Fruit fly (Drosophila melanogaster) whole organism, embryonic: ENCODE data around the gene fig.

Experiments used
- Aef1 ChIP-seq: fragments of 200-800 bp; sonication (Bioruptor generic); IDR thresholded peaks from 3 replicates; pipeline ENCODE4 v1.3.6; 2022; ENCODE audit warnings: missing biosample characterization, missing genetic modification characterization
- Atf3 ChIP-seq: fragments of 200-800 bp; sonication (Bioruptor generic); optimal IDR thresholded peaks from 3 replicates; lab custom pipeline; 2016; ENCODE audit warnings: missing biosample characterization, missing genetic modification characterization
- B-H2 ChIP-seq: fragments of 200-800 bp; sonication (Bioruptor generic); optimal IDR thresholded peaks from 2 replicates; lab custom pipeline; 2018; ENCODE audit warnings: missing biosample characterization, mild to moderate bottlenecking, missing genetic modification characterization
- CG1024 ChIP-seq: fragments of 200-800 bp; sonication (Bioruptor generic); IDR thresholded peaks from 2 replicates; pipeline ENCODE4 v1.3.6; 2022; ENCODE audit warnings: missing biosample characterization, missing genetic modification characterization
- CG10979 ChIP-seq: fragments of 200-800 bp; sonication (Bioruptor generic); optimal IDR thresholded peaks from 2 replicates; lab custom pipeline; 2018; ENCODE audit warnings: missing biosample characterization, mild to moderate bottlenecking, missing genetic modification characterization, moderate library complexity
- CG13424 ChIP-seq: fragments of 200-800 bp; sonication (Bioruptor generic); optimal IDR thresholded peaks from 2 replicates; lab custom pipeline; 2019; ENCODE audit warnings: missing biosample characterization, mild to moderate bottlenecking, missing genetic modification characterization, moderate library complexity
- CG17361 ChIP-seq: fragments of 200-800 bp; sonication (Bioruptor generic); IDR thresholded peaks from 3 replicates; pipeline ENCODE4 v1.3.6; 2022; ENCODE audit warnings: missing biosample characterization, missing genetic modification characterization
- CG17568 ChIP-seq: fragments of 200-800 bp; sonication (Bioruptor generic); optimal IDR thresholded peaks from 2 replicates; lab custom pipeline; 2018; ENCODE audit warnings: missing biosample characterization, mild to moderate bottlenecking, missing genetic modification characterization, moderate library complexity
- CG17612 ChIP-seq: fragments of 200-800 bp; sonication (Bioruptor generic); IDR thresholded peaks from 2 replicates; pipeline ENCODE4 v1.3.6; 2022; ENCODE audit warnings: missing biosample characterization, missing genetic modification characterization
- CG18011 ChIP-seq: fragments of 200-800 bp; sonication (Bioruptor generic); optimal IDR thresholded peaks from 2 replicates; lab custom pipeline; 2017; ENCODE audit warnings: missing biosample characterization, missing genetic modification characterization, mild to moderate bottlenecking, moderate library complexity, missing genotype
- CG18262 ChIP-seq: fragments of 200-800 bp; optimal IDR thresholded peaks from 3 replicates; lab custom pipeline; 2019; ENCODE audit warnings: missing biosample characterization, mild to moderate bottlenecking, missing genetic modification characterization, moderate library complexity
- CG18599 ChIP-seq: fragments of 200-800 bp; sonication (Bioruptor generic); optimal IDR thresholded peaks from 3 replicates; lab custom pipeline; 2017; ENCODE audit warnings: missing biosample characterization, missing genetic modification characterization, mild to moderate bottlenecking, moderate library complexity, missing genetic modification reagents
- CG2129 ChIP-seq: fragments of 200-800 bp; sonication (Bioruptor generic); IDR thresholded peaks from 2 replicates; pipeline ENCODE4 v1.3.6; 2022; ENCODE audit warnings: missing biosample characterization, missing genetic modification characterization; ENCODE audit not compliant: partially characterized antibody
- CG31388 ChIP-seq: fragments of 200-800 bp; sonication (Bioruptor generic); optimal IDR thresholded peaks from 2 replicates; lab custom pipeline; 2016; ENCODE audit warnings: missing biosample characterization, missing genetic modification characterization
- CG31441 ChIP-seq: fragments of 200-800 bp; sonication (Bioruptor generic); IDR thresholded peaks from 2 replicates; pipeline ENCODE4 v1.3.6; 2022; ENCODE audit warnings: missing biosample characterization, missing genetic modification characterization
- CG32532 ChIP-seq: fragments of 200-800 bp; sonication (Bioruptor generic); IDR thresholded peaks from 2 replicates; pipeline ENCODE4 v1.3.6; 2022; ENCODE audit warnings: missing biosample characterization, missing genetic modification characterization
- CG34376 ChIP-seq: fragments of 200-800 bp; sonication (Bioruptor generic); optimal IDR thresholded peaks from 2 replicates; lab custom pipeline; 2018; ENCODE audit warnings: missing biosample characterization, mild to moderate bottlenecking, missing genetic modification characterization
- CG3847 ChIP-seq: fragments of 200-800 bp; sonication (Bioruptor generic); IDR thresholded peaks from 2 replicates; pipeline ENCODE4 v1.3.6; 2022; ENCODE audit warnings: missing biosample characterization, missing genetic modification characterization
- CG5180 ChIP-seq: fragments of 200-800 bp; sonication (Bioruptor generic); optimal IDR thresholded peaks from 3 replicates; lab custom pipeline; 2017; ENCODE audit warnings: missing biosample characterization, missing genetic modification characterization, mild to moderate bottlenecking, moderate library complexity, missing genetic modification reagents
- D ChIP-seq, 2 experiments: fragments of 200-800 bp in 1 of 2; fragments of >200 bp in 1 of 2; sonication (Bioruptor generic) in 1 of 2; optimal IDR thresholded peaks; 2 replicates in 1 of 2; 3 replicates in 1 of 2; lab custom pipeline; 2017; ENCODE audit warnings: mild to moderate bottlenecking in 1 of 2, missing biosample characterization in 1 of 2, missing genetic modification characterization in 1 of 2, missing genetic modification reagents in 1 of 2
- Dad ChIP-seq: fragments of 200-800 bp; sonication (Bioruptor generic); optimal IDR thresholded peaks from 3 replicates; lab custom pipeline; 2016; ENCODE audit warnings: missing biosample characterization, missing genetic modification characterization
- ERR ChIP-seq: fragments of 200-800 bp; sonication (Bioruptor generic); optimal IDR thresholded peaks from 2 replicates; lab custom pipeline; 2016; ENCODE audit warnings: missing biosample characterization, missing genetic modification characterization
- H2.0 ChIP-seq: fragments of 200-800 bp; sonication (Bioruptor generic); IDR thresholded peaks from 2 replicates; pipeline ENCODE4 v1.3.6; 2022; ENCODE audit warnings: missing biosample characterization, missing genetic modification characterization
- Mes4 ChIP-seq: fragments of 200-800 bp; sonication (Bioruptor generic); optimal IDR thresholded peaks from 2 replicates; lab custom pipeline; 2016; ENCODE audit warnings: missing biosample characterization, missing genetic modification characterization
- Nf-YB ChIP-seq: fragments of 200-800 bp; sonication (Bioruptor generic); optimal IDR thresholded peaks from 3 replicates; lab custom pipeline; 2019; ENCODE audit warnings: missing biosample characterization, mild to moderate bottlenecking, missing genetic modification characterization, moderate library complexity
- Optix ChIP-seq: fragments of 200-800 bp; sonication (Bioruptor generic); IDR thresholded peaks from 3 replicates; pipeline ENCODE4 v1.3.6; 2022; ENCODE audit warnings: missing biosample characterization, missing genetic modification characterization
- Scr ChIP-seq: fragments of 200-800 bp; sonication (Bioruptor generic); IDR thresholded peaks from 2 replicates; pipeline ENCODE4 v1.3.6; 2022; ENCODE audit warnings: missing biosample characterization, missing genetic modification characterization; ENCODE audit not compliant: partially characterized antibody
- Ssrp ChIP-seq: fragments of 200-800 bp; sonication (Bioruptor generic); optimal IDR thresholded peaks from 2 replicates; lab custom pipeline; 2018; ENCODE audit warnings: missing biosample characterization, mild to moderate bottlenecking, missing genetic modification characterization, moderate library complexity
- TFAM ChIP-seq: fragments of 200-800 bp; sonication (Bioruptor generic); optimal IDR thresholded peaks from 2 replicates; lab custom pipeline; 2017; ENCODE audit warnings: missing biosample characterization, missing genetic modification characterization, inconsistent platforms
- ara ChIP-seq: fragments of 200-800 bp; sonication (Bioruptor generic); IDR thresholded peaks from 2 replicates; pipeline ENCODE4 v1.3.6; 2022; ENCODE audit warnings: missing biosample characterization, missing genetic modification characterization
- az2 ChIP-seq: fragments of 200-800 bp; sonication (Bioruptor generic); optimal IDR thresholded peaks from 3 replicates; lab custom pipeline; 2016; ENCODE audit warnings: missing biosample characterization, missing genetic modification characterization
- chinmo ChIP-seq: fragments of 200-800 bp; sonication (Bioruptor generic); IDR thresholded peaks from 4 replicates; pipeline ENCODE4 v1.3.6; 2022; ENCODE audit warnings: missing biosample characterization, missing genetic modification characterization; ENCODE audit not compliant: partially characterized antibody
- crol ChIP-seq: fragments of 200-800 bp; sonication (Bioruptor generic); IDR thresholded peaks from 2 replicates; pipeline ENCODE4 v1.3.6; 2022; ENCODE audit warnings: missing biosample characterization, missing genetic modification characterization
- cwo ChIP-seq: fragments of 200-800 bp; sonication (Bioruptor generic); optimal IDR thresholded peaks from 3 replicates; lab custom pipeline; 2017; ENCODE audit warnings: missing biosample characterization, missing genetic modification characterization, mild to moderate bottlenecking, moderate library complexity, missing genetic modification reagents
- dmrt11E ChIP-seq: fragments of 200-800 bp; sonication (Bioruptor generic); optimal IDR thresholded peaks from 3 replicates; lab custom pipeline; 2018; ENCODE audit warnings: missing biosample characterization, mild to moderate bottlenecking, missing genetic modification characterization, moderate library complexity
- eyg ChIP-seq: fragments of 200-800 bp; sonication (Bioruptor generic); optimal IDR thresholded peaks from 3 replicates; lab custom pipeline; 2016; ENCODE audit warnings: missing biosample characterization, missing genetic modification characterization
- fd64A ChIP-seq: fragments of 200-800 bp; sonication (Bioruptor generic); optimal IDR thresholded peaks from 3 replicates; lab custom pipeline; 2018; ENCODE audit warnings: missing biosample characterization, mild to moderate bottlenecking, missing genetic modification characterization
- ftz-f1 ChIP-seq: fragments of 200-800 bp; sonication (Bioruptor generic); optimal IDR thresholded peaks from 2 replicates; lab custom pipeline; 2016; ENCODE audit warnings: missing biosample characterization, missing genetic modification characterization
- gfzf ChIP-seq: fragments of 200-800 bp; sonication (Bioruptor generic); optimal IDR thresholded peaks from 2 replicates; lab custom pipeline; 2016; ENCODE audit warnings: missing biosample characterization, mild to moderate bottlenecking, missing genetic modification characterization, moderate library complexity
- gro ChIP-seq: fragments of 200-800 bp; sonication (Bioruptor generic); optimal IDR thresholded peaks from 2 replicates; lab custom pipeline; 2016; ENCODE audit warnings: missing biosample characterization, missing genetic modification characterization
- lbe ChIP-seq: fragments of 200-800 bp; sonication (Bioruptor generic); optimal IDR thresholded peaks from 2 replicates; lab custom pipeline; 2016; ENCODE audit warnings: missing biosample characterization, mild to moderate bottlenecking, missing genetic modification characterization
- mirr ChIP-seq: fragments of 200-800 bp; sonication (Bioruptor generic); optimal IDR thresholded peaks from 3 replicates; lab custom pipeline; 2018; ENCODE audit warnings: missing biosample characterization, mild to moderate bottlenecking, missing genetic modification characterization
- pnt ChIP-seq: fragments of 200-800 bp; sonication (Bioruptor generic); optimal IDR thresholded peaks from 3 replicates; lab custom pipeline; 2016; ENCODE audit warnings: missing biosample characterization, missing genetic modification characterization
- salm ChIP-seq: fragments of 200-800 bp; sonication (Bioruptor generic); optimal IDR thresholded peaks from 2 replicates; lab custom pipeline; 2018; ENCODE audit warnings: missing biosample characterization, mild to moderate bottlenecking, missing genetic modification characterization
- sens-2 ChIP-seq: fragments of 200-800 bp; sonication (Bioruptor generic); IDR thresholded peaks from 2 replicates; pipeline ENCODE4 v1.3.6; 2022; ENCODE audit warnings: missing biosample characterization, missing genetic modification characterization
- tna ChIP-seq: fragments of 200-800 bp; sonication (Bioruptor generic); IDR thresholded peaks from 2 replicates; pipeline ENCODE4 v1.3.6; 2022; ENCODE audit warnings: missing biosample characterization, missing genetic modification characterization; ENCODE audit not compliant: partially characterized antibody
- ttk ChIP-seq: fragments of 200-800 bp; sonication (Bioruptor generic); IDR thresholded peaks from 2 replicates; pipeline ENCODE4 v2.1.2; 2022; ENCODE audit warnings: missing biosample characterization, missing genetic modification characterization
- twi ChIP-seq: fragments of 200-800 bp; optimal IDR thresholded peaks from 2 replicates; lab custom pipeline; 2019; ENCODE audit warnings: missing biosample characterization, mild to moderate bottlenecking, missing genetic modification characterization, moderate library complexity
- zfh1 ChIP-seq: fragments of 200-800 bp; sonication (Bioruptor generic); IDR thresholded peaks from 3 replicates; pipeline ENCODE4 v1.3.6; 2022; ENCODE audit warnings: missing biosample characterization, missing genetic modification characterization

fig gene

dm6 chr3R:29802753-29803313 is 22.6 kb upstream of the fig start, which contains the start of the genes Etfb and CG7789 (continued):
- no peak; the same call in 1 of the 3 replicates for TF ChIP-seq CG17361 (GFP tag; lab: Robert Waterston, UW)
- peak; percentile 29 for TF ChIP-seq ERR (GFP tag; lab: Kevin White, UChicago)
- TF ChIP-seq Nf-YB (GFP tag; lab: Kevin White, UChicago) = peak; percentile 28
- peak; percentile 71 for TF ChIP-seq Aef1
- TF ChIP-seq H2.0 (GFP tag; lab: Robert Waterston, UW) = peak; percentile 71
- peak; percentile 65 for TF ChIP-seq Optix (GFP tag; lab: Robert Waterston, UW)
- peak; percentile 76 for TF ChIP-seq ftz-f1 (GFP tag; lab: Kevin White, UChicago)
- peak; percentile 31 for TF ChIP-seq salm (tag; lab: Kevin White, UChicago)
- peak; percentile 64 for TF ChIP-seq Atf3 (GFP tag; lab: Kevin White, UChicago)
- peak; percentile 74 for TF ChIP-seq ttk (GFP tag; lab: Robert Waterston, UW)
- TF ChIP-seq CG32532 (GFP tag; lab: Robert Waterston, UW) = peak; percentile 90
- TF ChIP-seq CG18011 (GFP tag; lab: Kevin White, UChicago) = peak; percentile 42
- TF ChIP-seq pnt (GFP tag; lab: Kevin White, UChicago) = peak; percentile 55
- no peak for TF ChIP-seq CG31388 (GFP tag; lab: Kevin White, UChicago)
- peak; percentile 94 for TF ChIP-seq CG3847 (GFP tag; lab: Robert Waterston, UW)
- TF ChIP-seq az2 (GFP tag; lab: Kevin White, UChicago) = peak; percentile 65
- peak; percentile 34 for TF ChIP-seq CG10979 (tag; lab: Kevin White, UChicago)
- TF ChIP-seq B-H2 (GFP tag; lab: Kevin White, UChicago) = no peak
- TF ChIP-seq CG2129 = peak; percentile 81
- TF ChIP-seq CG5180 (GFP tag; lab: Kevin White, UChicago) = no peak
- TF ChIP-seq tna = no peak
- peak; percentile 74 for TF ChIP-seq eyg (GFP tag; lab: Kevin White, UChicago)
- TF ChIP-seq fd64A (GFP tag; lab: Kevin White, UChicago) = no peak
- TF ChIP-seq twi = peak; percentile 52
- peak; percentile 53 for TF ChIP-seq dmrt11E (tag; lab: Kevin White, UChicago)
- peak; percentile 70 for TF ChIP-seq mirr (GFP tag; lab: Kevin White, UChicago)
- peak; percentile 51; the same call in 1 of the 2 replicates for TF ChIP-seq ara (GFP tag; lab: Robert Waterston, UW)
- TF ChIP-seq CG17568 = no peak
- TF ChIP-seq CG1024 (GFP tag; lab: Robert Waterston, UW) = peak; percentile 43; the same call in 1 of the 2 replicates
- TF ChIP-seq CG17612 (GFP tag; lab: Robert Waterston, UW) = peak; percentile 43; the same call in 1 of the 2 replicates
- no peak for TF ChIP-seq CG18262 (tag; lab: Kevin White, UChicago)
- peak; percentile 36 for TF ChIP-seq CG18599 (GFP tag; lab: Kevin White, UChicago)
- peak; percentile 55 for TF ChIP-seq Dad (GFP tag; lab: Kevin White, UChicago)
- peak; percentile 98 for TF ChIP-seq crol
- TF ChIP-seq gro (GFP tag; lab: Kevin White, UChicago) = peak; percentile 83
- peak; percentile 84 for TF ChIP-seq CG13424 (tag; lab: Kevin White, UChicago)
- peak; percentile 89 for TF ChIP-seq Scr
- TF ChIP-seq zfh1 (GFP tag; lab: Robert Waterston, UW) = peak; percentile 78
- TF ChIP-seq Ssrp (tag; lab: Kevin White, UChicago) = peak; percentile 64
- TF ChIP-seq gfzf (GFP tag; lab: Kevin White, UChicago) = peak; percentile 22
- no peak for TF ChIP-seq TFAM (GFP tag; lab: Kevin White, UChicago)
- TF ChIP-seq Mes4 = peak; percentile 46
- TF ChIP-seq CG31441 (GFP tag; lab: Robert Waterston, UW) = no peak
- no peak for TF ChIP-seq cwo
- TF ChIP-seq lbe (GFP tag; lab: Kevin White, UChicago) = no peak
- TF ChIP-seq CG34376 (GFP tag; lab: Kevin White, UChicago) = peak; percentile 80
- peak; percentile 70; the same call in 1 of the 2 replicates for TF ChIP-seq sens-2 (GFP tag; lab: Robert Waterston, UW)
- TF ChIP-seq chinmo (GFP tag; lab: Robert Waterston, UW) = peak; percentile 17; the same call in 1 of the 4 replicates
- no peak for TF ChIP-seq D (optimal IDR thresholded peaks at IDR 0.05; lab: Kevin White, UChicago)
- no peak for TF ChIP-seq D (GFP tag; optimal IDR thresholded peaks at IDR 0.05; lab: Kevin White, UChicago)
